Worm (Caenorhabditis elegans) whole organism, L1 larva: ENCODE measurements around the gene Y54E2A.9.

Experiments used
- C04F5.9 ChIP-seq: sonication (generic microtip); optimal IDR thresholded peaks from 2 replicates; lab custom pipeline; 2016; ENCODE audit warnings: missing genetic modification characterization, missing compliant biosample characterization
- C34B4.2 ChIP-seq: sonication (generic microtip); optimal IDR thresholded peaks from 2 replicates; lab custom pipeline; 2017; ENCODE audit warnings: mild to moderate bottlenecking, missing genetic modification characterization, missing compliant biosample characterization
- aha-1 ChIP-seq: fragments of 150-350 bp; optimal IDR thresholded peaks from 2 replicates; lab custom pipeline; 2014; ENCODE audit warnings: missing biosample characterization, missing genetic modification characterization
- aly-2 ChIP-seq: fragments of 150-350 bp; optimal IDR thresholded peaks from 2 replicates; lab custom pipeline; 2014; ENCODE audit warnings: missing biosample characterization, missing genetic modification characterization
- ama-1 ChIP-seq: fragments of 150-350 bp; optimal IDR thresholded peaks from 2 replicates; lab custom pipeline; 2014
- ceh-82 ChIP-seq, 3 experiments: fragments of 150-350 bp in 1 of 3; sonication (generic microtip) in 2 of 3; optimal IDR thresholded peaks; 2 replicates each; lab custom pipeline; 2014 to 2017; ENCODE audit warnings: missing biosample characterization in 3 of 3, missing genetic modification characterization in 3 of 3
- ceh-90 ChIP-seq: sonication (generic microtip); optimal IDR thresholded peaks from 2 replicates; lab custom pipeline; 2016; ENCODE audit warnings: missing genetic modification characterization, missing compliant biosample characterization
- ces-1 ChIP-seq: fragments of 150-350 bp; optimal IDR thresholded peaks from 2 replicates; lab custom pipeline; 2014; ENCODE audit warnings: missing biosample characterization, missing genetic modification reagents, missing genetic modification characterization
- dpl-1 ChIP-seq, 3 experiments: fragments of 150-350 bp in 2 of 3; sonication (generic microtip) in 1 of 3; optimal IDR thresholded peaks; 2 replicates each; lab custom pipeline; 2014 to 2017; ENCODE audit warnings: missing biosample characterization in 3 of 3, missing genetic modification characterization in 3 of 3, missing genetic modification reagents in 3 of 3
- dsc-1 ChIP-seq: sonication (generic microtip); optimal IDR thresholded peaks from 2 replicates; lab custom pipeline; 2016; ENCODE audit warnings: mild to moderate bottlenecking, missing genetic modification characterization, missing compliant biosample characterization
- efl-1 ChIP-seq, 4 experiments: fragments of 150-350 bp; optimal IDR thresholded peaks in 3 of 4; peaks in 1 of 4; 1 replicate in 1 of 4; 2 replicates in 3 of 4; lab custom pipeline; 2014; ENCODE audit warnings: missing biosample characterization in 2 of 4, missing genetic modification characterization in 2 of 4, missing genetic modification reagents in 2 of 4
- efl-3 ChIP-seq: fragments of 200-800 bp; sonication (Bioruptor generic); optimal IDR thresholded peaks from 2 replicates; lab custom pipeline; 2018; ENCODE audit warnings: mild to moderate bottlenecking, missing genetic modification characterization, missing compliant biosample characterization
- elt-2 ChIP-seq: sonication (generic microtip); optimal IDR thresholded peaks from 2 replicates; lab custom pipeline; 2016; ENCODE audit warnings: missing genetic modification characterization, mild to moderate bottlenecking, inconsistent platforms, missing compliant biosample characterization, missing genetic modification reagents
- elt-3 ChIP-seq, 6 experiments: fragments of 150-350 bp in 1 of 6; sonication (generic microtip); optimal IDR thresholded peaks; 2 replicates each; lab custom pipeline; 2017 to 2018; ENCODE audit warnings: missing biosample characterization in 6 of 6, missing genetic modification characterization in 6 of 6, inconsistent platforms in 1 of 6
- fkh-10 ChIP-seq: sonication (generic microtip); optimal IDR thresholded peaks from 2 replicates; lab custom pipeline; 2017; ENCODE audit warnings: missing biosample characterization, missing genetic modification reagents, missing genetic modification characterization
- fkh-4 ChIP-seq: sonication (generic microtip); optimal IDR thresholded peaks from 2 replicates; lab custom pipeline; 2016; ENCODE audit warnings: missing compliant biosample characterization, missing genetic modification characterization, borderline replicate concordance
- fkh-8 ChIP-seq: sonication (generic microtip); optimal IDR thresholded peaks from 2 replicates; lab custom pipeline; 2016; ENCODE audit warnings: mild to moderate bottlenecking, missing genetic modification characterization, missing compliant biosample characterization
- fos-1 ChIP-seq: fragments of 150-350 bp; optimal IDR thresholded peaks from 2 replicates; lab custom pipeline; 2014; ENCODE audit warnings: missing biosample characterization, missing genetic modification characterization
- grh-1 ChIP-seq: fragments of 200-800 bp; sonication (Bioruptor generic); IDR thresholded peaks from 2 replicates; pipeline ENCODE4 v1.3.6; 2022; ENCODE audit warnings: missing genetic modification reagents, missing genetic modification characterization, missing compliant biosample characterization
- hlh-17 ChIP-seq: fragments of 200-800 bp; sonication (Bioruptor generic); optimal IDR thresholded peaks from 2 replicates; lab custom pipeline; 2018; ENCODE audit warnings: missing genetic modification characterization, mild to moderate bottlenecking, missing compliant biosample characterization, moderate library complexity, borderline replicate concordance
- hlh-4 ChIP-seq: sonication (generic microtip); optimal IDR thresholded peaks from 2 replicates; lab custom pipeline; 2016; ENCODE audit warnings: mild to moderate bottlenecking, missing genetic modification characterization, missing compliant biosample characterization
- hpl-2 ChIP-seq: fragments of 150-350 bp; optimal IDR thresholded peaks from 2 replicates; lab custom pipeline; 2014; ENCODE audit warnings: missing biosample characterization, missing genetic modification reagents, missing genetic modification characterization
- irx-1 ChIP-seq: sonication (generic microtip); optimal IDR thresholded peaks from 2 replicates; lab custom pipeline; 2016; ENCODE audit warnings: missing genetic modification characterization, missing compliant biosample characterization
- jun-1 ChIP-seq: fragments of 150-350 bp; optimal IDR thresholded peaks from 2 replicates; lab custom pipeline; 2014; ENCODE audit warnings: missing biosample characterization, missing genetic modification reagents, missing genetic modification characterization
- lin-13 ChIP-seq: fragments of 150-350 bp; optimal IDR thresholded peaks from 2 replicates; lab custom pipeline; 2014; ENCODE audit warnings: missing biosample characterization, missing genetic modification reagents, missing genetic modification characterization
- lin-35 ChIP-seq, 2 experiments: fragments of 150-350 bp; optimal IDR thresholded peaks; 2 replicates each; lab custom pipeline; 2014; ENCODE audit warnings: missing biosample characterization in 2 of 2, missing genetic modification characterization in 2 of 2, missing genetic modification reagents in 2 of 2
- lsy-2 ChIP-seq, 2 experiments: fragments of 150-350 bp; optimal IDR thresholded peaks; 2 replicates each; lab custom pipeline; 2014; ENCODE audit warnings: missing biosample characterization in 2 of 2, missing genetic modification characterization in 2 of 2
- mep-1 ChIP-seq: fragments of 150-350 bp; optimal IDR thresholded peaks from 2 replicates; lab custom pipeline; 2014; ENCODE audit warnings: missing biosample characterization, missing genetic modification characterization
- nhr-11 ChIP-seq: fragments of 150-350 bp; optimal IDR thresholded peaks from 2 replicates; lab custom pipeline; 2014; ENCODE audit warnings: missing biosample characterization, missing genetic modification characterization
- nhr-19 ChIP-seq: fragments of 200-800 bp; sonication (Bioruptor generic); conservative IDR thresholded peaks from 2 replicates; pipeline ENCODE4 v1.3.6; 2022; ENCODE audit warnings: missing genetic modification characterization, missing compliant biosample characterization
- nhr-237 ChIP-seq: fragments of 150-350 bp; optimal IDR thresholded peaks from 2 replicates; lab custom pipeline; 2014; ENCODE audit warnings: missing biosample characterization, missing genetic modification characterization
- nhr-47 ChIP-seq: sonication (generic microtip); optimal IDR thresholded peaks from 2 replicates; lab custom pipeline; 2016; ENCODE audit warnings: mild to moderate bottlenecking, missing genetic modification characterization, moderate library complexity, missing compliant biosample characterization
- nhr-77 ChIP-seq: fragments of 150-350 bp; optimal IDR thresholded peaks from 2 replicates; lab custom pipeline; 2014; ENCODE audit warnings: missing biosample characterization, missing genetic modification characterization
- nhr-84 ChIP-seq: sonication (generic microtip); optimal IDR thresholded peaks from 2 replicates; lab custom pipeline; 2017; ENCODE audit warnings: missing biosample characterization, missing genetic modification characterization
- nhr-90 ChIP-seq: sonication (generic microtip); optimal IDR thresholded peaks from 2 replicates; lab custom pipeline; 2016; ENCODE audit warnings: mild to moderate bottlenecking, missing genetic modification characterization, missing compliant biosample characterization; ENCODE audit not compliant: poor library complexity
- pag-3 ChIP-seq: sonication (generic microtip); optimal IDR thresholded peaks from 2 replicates; lab custom pipeline; 2017; ENCODE audit warnings: missing genetic modification characterization, mild to moderate bottlenecking, missing compliant biosample characterization, antibody characterized with exemption, borderline replicate concordance; ENCODE audit not compliant: insufficient read depth
- pax-3 ChIP-seq: fragments of 200-800 bp; sonication (Bioruptor generic); optimal IDR thresholded peaks from 2 replicates; lab custom pipeline; 2018; ENCODE audit warnings: mild to moderate bottlenecking, missing genetic modification characterization, moderate library complexity, missing compliant biosample characterization
- rnt-1 ChIP-seq: sonication (generic microtip); optimal IDR thresholded peaks from 2 replicates; lab custom pipeline; 2016; ENCODE audit warnings: mild to moderate bottlenecking, missing genetic modification characterization, moderate library complexity, missing compliant biosample characterization
- snpc-4 ChIP-seq: fragments of 150-350 bp; optimal IDR thresholded peaks from 2 replicates; lab custom pipeline; 2014; ENCODE audit warnings: missing biosample characterization, missing genetic modification characterization
- sox-4 ChIP-seq: sonication (generic microtip); optimal IDR thresholded peaks from 2 replicates; lab custom pipeline; 2016; ENCODE audit warnings: missing genetic modification characterization, missing compliant biosample characterization
- sptf-1 ChIP-seq: fragments of 150-350 bp; optimal IDR thresholded peaks from 2 replicates; lab custom pipeline; 2014; ENCODE audit warnings: missing biosample characterization, missing genetic modification characterization
- sup-37 ChIP-seq: fragments of 200-800 bp; sonication (Bioruptor generic); optimal IDR thresholded peaks from 2 replicates; lab custom pipeline; 2018; ENCODE audit warnings: mild to moderate bottlenecking, missing genetic modification characterization, missing compliant biosample characterization
- swsn-7 ChIP-seq: sonication (generic microtip); optimal IDR thresholded peaks from 2 replicates; lab custom pipeline; 2016; ENCODE audit warnings: missing genetic modification characterization, missing compliant biosample characterization
- tlp-1 ChIP-seq: fragments of 150-350 bp; optimal IDR thresholded peaks from 2 replicates; lab custom pipeline; 2014; ENCODE audit warnings: missing biosample characterization, missing genetic modification characterization
- unc-130 ChIP-seq: fragments of 150-350 bp; optimal IDR thresholded peaks from 2 replicates; lab custom pipeline; 2017; ENCODE audit warnings: missing biosample characterization, missing genetic modification characterization, inconsistent platforms
- unc-62 ChIP-seq: fragments of 150-350 bp; optimal IDR thresholded peaks from 2 replicates; lab custom pipeline; 2014; ENCODE audit warnings: missing biosample characterization, missing genetic modification reagents, missing genetic modification characterization
- unc-86 ChIP-seq: sonication (generic microtip); optimal IDR thresholded peaks from 2 replicates; lab custom pipeline; 2016; ENCODE audit warnings: missing genetic modification characterization, missing compliant biosample characterization
- zip-4 ChIP-seq: fragments of 200-800 bp; sonication (Bioruptor generic); optimal IDR thresholded peaks from 2 replicates; lab custom pipeline; 2018; ENCODE audit warnings: mild to moderate bottlenecking, missing genetic modification characterization, moderate library complexity, missing compliant biosample characterization
- ztf-4 ChIP-seq: fragments of 150-350 bp; optimal IDR thresholded peaks from 2 replicates; lab custom pipeline; 2014; ENCODE audit warnings: missing biosample characterization, missing genetic modification characterization

Gene Y54E2A.9

ce11 chrII:14794935-14795454 is 9.2 kb upstream of the Y54E2A.9 start, which contains the start of gene eif-3.B (continued):
- TF ChIP-seq fkh-10 (GFP tag; lab: Kevin White, UChicago): peak; percentile 43
- TF ChIP-seq grh-1 (GFP tag; lab: Robert Waterston, UW): peak; percentile 85
- TF ChIP-seq hpl-2 (GFP tag; lab: Kevin White, UChicago): peak; percentile 29
- peak; percentile 86 for TF ChIP-seq ztf-4 (tag; lab: Kevin White, UChicago)
- peak; percentile 93 to 98 for TF ChIP-seq efl-1 (optimal IDR thresholded peaks at IDR 0.05; lab: Kevin White, UChicago)
- TF ChIP-seq efl-1 (GFP tag; optimal IDR thresholded peaks at IDR 0.05 in 1 of 2; lab: Kevin White, UChicago): peak; percentile 98 to 100
- TF ChIP-seq lin-13 (GFP tag; lab: Kevin White, UChicago): peak; percentile 94
- no peak for TF ChIP-seq pag-3 (tag; lab: Kevin White, UChicago)
- peak; percentile 98 for TF ChIP-seq unc-130 (tag; lab: Kevin White, UChicago)
- TF ChIP-seq nhr-77: peak; percentile 98
- peak; percentile 88 for TF ChIP-seq sup-37
- no peak for TF ChIP-seq ama-1 (lab: Kevin White, UChicago)
- TF ChIP-seq zip-4 (GFP tag; lab: Kevin White, UChicago): peak; percentile 79
- TF ChIP-seq nhr-11: peak; percentile 78
- TF ChIP-seq nhr-90: peak; percentile 99
- peak; percentile 99 for TF ChIP-seq fkh-4 (tag; lab: Kevin White, UChicago)
- TF ChIP-seq C04F5.9 (tag; lab: Kevin White, UChicago): peak; percentile 95
- TF ChIP-seq swsn-7 (tag; lab: Kevin White, UChicago): peak; percentile 96
- TF ChIP-seq jun-1 (tag; lab: Kevin White, UChicago): peak; percentile 87
- no peak for TF ChIP-seq hlh-4 (tag; lab: Kevin White, UChicago)
- peak; percentile 96 for TF ChIP-seq mep-1 (tag; lab: Kevin White, UChicago)
- peak; percentile 96 for TF ChIP-seq pax-3
- TF ChIP-seq C34B4.2 (tag; lab: Kevin White, UChicago): peak; percentile 1
- TF ChIP-seq nhr-47 (tag; lab: Kevin White, UChicago): peak; percentile 98
- peak; percentile 97 for TF ChIP-seq sox-4 (tag; lab: Kevin White, UChicago)
- peak; percentile 98 for TF ChIP-seq ceh-90 (tag; lab: Kevin White, UChicago)
- no peak for TF ChIP-seq unc-62 (GFP tag; lab: Kevin White, UChicago)
- peak; percentile 95 to 96 for TF ChIP-seq lsy-2 (tag; optimal IDR thresholded peaks at IDR 0.05; lab: Kevin White, UChicago)
- TF ChIP-seq irx-1 (tag; lab: Kevin White, UChicago): peak; percentile 97
- peak; percentile 96 for TF ChIP-seq nhr-19 (GFP tag; lab: Robert Waterston, UW)
- TF ChIP-seq fkh-8: peak; percentile 94
- peak; percentile 97 to 98 (median 97) for TF ChIP-seq dpl-1 (GFP tag; optimal IDR thresholded peaks at IDR 0.05; lab: Kevin White, UChicago)
- peak; percentile 95 for TF ChIP-seq snpc-4 (tag; lab: Kevin White, UChicago)
- peak; percentile 99 for TF ChIP-seq dsc-1 (tag; lab: Kevin White, UChicago)
- peak; percentile 86 for TF ChIP-seq fos-1 (tag; lab: Kevin White, UChicago)
- TF ChIP-seq elt-2 (tag; lab: Kevin White, UChicago): peak; percentile 89
- peak; percentile 57 for TF ChIP-seq efl-3 (GFP tag; lab: Kevin White, UChicago)
- no peak for TF ChIP-seq nhr-84 (tag; lab: Kevin White, UChicago)
- TF ChIP-seq aha-1: peak; percentile 51
- peak; percentile 99 for TF ChIP-seq rnt-1
- TF ChIP-seq unc-86 (tag; lab: Kevin White, UChicago): peak; percentile 99

- TF ChIP-seq nhr-84 (tag; lab: Kevin White, UChicago) (no peak), nhr-237 (no peak), lin-35 (GFP tag; optimal IDR thresholded peaks at IDR 0.05; lab: Kevin White, UChicago) (no peak), fkh-10 (GFP tag; lab: Kevin White, UChicago) (no peak), hlh-17 (GFP tag; lab: Kevin White, UChicago) (no peak), fkh-4 (tag; lab: Kevin White, UChicago) (no peak), ces-1 (GFP tag; lab: Kevin White, UChicago) (no peak), grh-1 (GFP tag; lab: Robert Waterston, UW) (no peak), sptf-1 (no peak), efl-1 (optimal IDR thresholded peaks at IDR 0.05; lab: Kevin White, UChicago) (no peak), efl-1 (GFP tag; optimal IDR thresholded peaks at IDR 0.05 in 1 of 2; lab: Kevin White, UChicago) (no peak), aha-1 (no peak), elt-3 (tag; optimal IDR thresholded peaks at IDR 0.05; lab: Kevin White, UChicago) (no peak), fos-1 (tag; lab: Kevin White, UChicago) (no peak), tlp-1 (tag; lab: Kevin White, UChicago) (no peak), ceh-82 (tag; optimal IDR thresholded peaks at IDR 0.05; lab: Kevin White, UChicago) (no peak), aly-2 (tag; lab: Kevin White, UChicago) (no peak), irx-1 (tag; lab: Kevin White, UChicago) (no peak), sup-37 (no peak)
- TF ChIP-seq, all 84 proteins: peak for 0
Measured at ce11 chrII:14792470-14792869, 6.7 kb upstream of the Y54E2A.9 start.
